Worm (Caenorhabditis elegans) whole organism, late embryonic: Measurements from ENCODE around the gene sri-66.

ENCODE experiments used
- T23F11.4 ChIP-seq: fragments of 200-800 bp; sonication (Bioruptor generic); optimal IDR thresholded peaks from 2 replicates; lab custom pipeline; 2018; ENCODE audit warnings: mild to moderate bottlenecking, missing genetic modification characterization, missing compliant biosample characterization
- ceh-19 ChIP-seq: fragments of 200-800 bp; sonication (Bioruptor generic); optimal IDR thresholded peaks from 2 replicates; lab custom pipeline; 2018; ENCODE audit warnings: mild to moderate bottlenecking, missing genetic modification characterization, missing compliant biosample characterization
- ceh-30 ChIP-seq: fragments of 150-350 bp; optimal IDR thresholded peaks from 2 replicates; lab custom pipeline; 2014; ENCODE audit warnings: missing biosample characterization, missing genetic modification characterization
- fkh-6 ChIP-seq: sonication (generic microtip); optimal IDR thresholded peaks from 2 replicates; lab custom pipeline; 2016; ENCODE audit warnings: missing genetic modification characterization, missing compliant biosample characterization
- hlh-6 ChIP-seq: sonication (generic microtip); optimal IDR thresholded peaks from 2 replicates; lab custom pipeline; 2016; ENCODE audit warnings: missing genotype, missing genetic modification characterization, missing compliant biosample characterization
- nfya-1 ChIP-seq: sonication (generic microtip); optimal IDR thresholded peaks from 2 replicates; lab custom pipeline; 2017; ENCODE audit warnings: missing genetic modification characterization, mild to moderate bottlenecking, missing compliant biosample characterization, antibody characterized with exemption, moderate library complexity
- pag-3 ChIP-seq: sonication (generic microtip); optimal IDR thresholded peaks from 2 replicates; lab custom pipeline; 2016; ENCODE audit warnings: missing compliant biosample characterization, missing genetic modification characterization, borderline replicate concordance
- zip-5 ChIP-seq: sonication (generic microtip); optimal IDR thresholded peaks from 2 replicates; lab custom pipeline; 2016; ENCODE audit warnings: missing genetic modification characterization, missing compliant biosample characterization

Gene sri-66

DNA sequence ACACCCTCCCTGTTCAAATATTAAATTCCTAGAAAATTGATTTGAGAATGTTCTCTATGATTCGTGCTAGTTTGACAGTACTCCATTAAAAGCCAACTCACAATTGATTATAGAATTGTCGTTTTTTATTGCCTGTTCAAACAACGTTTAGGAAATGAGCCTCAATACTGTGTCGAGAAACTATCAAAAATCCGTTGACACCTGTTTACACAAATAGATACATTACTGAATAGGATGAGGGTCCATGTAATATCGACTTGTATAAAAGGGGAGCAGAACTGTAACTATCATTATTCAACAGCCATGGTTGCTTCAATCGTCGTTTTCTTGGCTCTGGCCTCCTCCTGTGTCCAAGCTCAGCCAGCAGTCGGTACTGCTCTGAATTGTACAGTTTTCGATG is 40.7 kb downstream of the sri-66 start, which contains the start of gene ZK218.5:
Gene ZK218.5, plus strand, starts transcription at position 301 of the 400 bp plus-strand sequence.
- no peak for TF ChIP-seq nfya-1 (tag; lab: Kevin White, UChicago)
- no peak for TF ChIP-seq T23F11.4 (GFP tag; lab: Kevin White, UChicago)
- no peak for TF ChIP-seq hlh-6 (tag; lab: Kevin White, UChicago)

DNA sequence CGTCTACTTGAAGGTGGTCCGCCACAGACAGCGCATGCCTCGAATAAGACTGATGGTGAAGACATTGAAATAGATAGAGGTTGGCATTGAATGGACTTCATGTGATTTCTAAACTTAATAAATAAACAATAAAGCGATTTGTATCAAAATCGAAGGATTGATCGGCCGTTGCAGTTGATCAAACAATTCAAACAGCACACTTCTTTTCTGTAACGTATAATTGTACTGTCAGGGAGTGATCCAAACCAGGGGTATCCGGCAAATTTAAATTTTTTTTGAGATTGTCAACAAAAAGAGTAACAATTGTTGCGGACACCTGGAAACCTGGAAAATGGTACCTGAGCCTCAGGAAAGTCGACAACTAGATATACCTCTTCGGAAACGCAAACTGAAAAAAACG is 44.4 kb downstream of the sri-66 start, which contains the start of gene nhr-248:
Gene nhr-248, minus strand, starts transcription at position 101 of the 400 bp plus-strand sequence.
- TF ChIP-seq ceh-19 (GFP tag; lab: Kevin White, UChicago) (no peak), ceh-30 (no peak)

- no peak for TF ChIP-seq fkh-6 (tag; lab: Kevin White, UChicago)
Measured at ce11 chrV:17105483-17105882, 45.4 kb downstream of the sri-66 start, which contains the start of gene ZK218.7. Gene ZK218.7 (plus strand): TSS chrV:17105783.

DNA sequence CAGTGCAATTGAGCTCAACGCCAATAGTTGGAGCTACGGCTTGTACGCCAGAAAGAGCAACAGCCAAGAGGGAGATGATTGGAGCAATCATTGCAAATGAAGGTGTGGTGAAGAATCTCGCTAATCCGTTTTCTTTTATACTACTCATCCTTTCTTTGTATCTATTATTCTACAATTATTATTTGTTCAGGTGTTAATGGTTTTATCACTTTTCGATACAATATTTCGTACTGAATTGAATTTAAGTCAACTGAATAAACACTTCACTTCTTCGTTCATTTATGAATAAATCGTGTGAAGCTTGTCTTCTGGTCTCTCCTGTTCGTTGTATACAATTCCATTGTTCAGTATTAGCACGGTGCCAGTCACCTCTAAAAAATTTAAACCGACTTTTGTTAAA is 48.2 kb downstream of the sri-66 start, which contains the start of gene ZK218.11:
Gene ZK218.11, minus strand, starts transcription at position 101 of the 400 bp plus-strand sequence.
- TF ChIP-seq zip-5 (tag; lab: Kevin White, UChicago) (no peak), pag-3 (tag; lab: Kevin White, UChicago) (no peak)
